Fruit fly (Drosophila melanogaster) whole organism, embryonic: ENCODE data around the gene CG33986.

Experiments used
- Bgb ChIP-seq: fragments of 200-800 bp; sonication (Bioruptor generic); IDR thresholded peaks from 2 replicates; pipeline ENCODE4 v1.3.6; 2022; ENCODE audit warnings: missing biosample characterization, missing genetic modification characterization; ENCODE audit not compliant: partially characterized antibody
- Blimp-1 ChIP-seq: fragments of 200-800 bp; sonication (Bioruptor generic); optimal IDR thresholded peaks from 3 replicates; lab custom pipeline; 2018; ENCODE audit warnings: missing biosample characterization, missing genetic modification characterization, mild to moderate bottlenecking, moderate library complexity, missing genetic modification reagents
- C15 ChIP-seq: fragments of 200-800 bp; sonication (Bioruptor generic); IDR thresholded peaks from 3 replicates; pipeline ENCODE4 v1.3.6; 2022; ENCODE audit warnings: missing biosample characterization, missing genetic modification characterization
- CG10565 ChIP-seq: fragments of 200-800 bp; sonication (Bioruptor generic); optimal IDR thresholded peaks from 3 replicates; lab custom pipeline; 2016; ENCODE audit warnings: missing biosample characterization, mild to moderate bottlenecking, missing genetic modification characterization
- CG10979 ChIP-seq: fragments of 200-800 bp; sonication (Bioruptor generic); optimal IDR thresholded peaks from 2 replicates; lab custom pipeline; 2018; ENCODE audit warnings: missing biosample characterization, mild to moderate bottlenecking, missing genetic modification characterization, moderate library complexity
- CG11247 ChIP-seq: fragments of 200-800 bp; sonication (Bioruptor generic); IDR thresholded peaks from 2 replicates; pipeline ENCODE4 v1.3.6; 2022; ENCODE audit warnings: missing biosample characterization, missing genetic modification characterization
- CG1602 ChIP-seq: fragments of 200-800 bp; sonication (Bioruptor generic); optimal IDR thresholded peaks from 3 replicates; lab custom pipeline; 2016; ENCODE audit warnings: missing biosample characterization, missing genetic modification characterization
- CG1603 ChIP-seq: fragments of 200-800 bp; sonication (Bioruptor generic); optimal IDR thresholded peaks from 2 replicates; lab custom pipeline; 2019; ENCODE audit warnings: missing biosample characterization, mild to moderate bottlenecking, missing genetic modification characterization, moderate library complexity
- CG16815 ChIP-seq: fragments of 200-800 bp; sonication (Bioruptor generic); optimal IDR thresholded peaks from 3 replicates; lab custom pipeline; 2017; ENCODE audit warnings: missing biosample characterization, mild to moderate bottlenecking, missing genetic modification characterization
- CG17328 ChIP-seq: fragments of 200-800 bp; sonication (Bioruptor generic); IDR thresholded peaks from 2 replicates; pipeline ENCODE4 v1.3.6; 2022; ENCODE audit warnings: missing biosample characterization, missing genetic modification characterization
- CG2202 ChIP-seq: fragments of 200-800 bp; sonication (Bioruptor generic); optimal IDR thresholded peaks from 2 replicates; lab custom pipeline; 2018; ENCODE audit warnings: missing biosample characterization, mild to moderate bottlenecking, missing genetic modification characterization
- CG3065 ChIP-seq: fragments of 200-800 bp; sonication (Bioruptor generic); optimal IDR thresholded peaks from 2 replicates; lab custom pipeline; 2016; ENCODE audit warnings: missing biosample characterization, missing genetic modification characterization
- CG4282 ChIP-seq: fragments of 200-800 bp; sonication (Bioruptor generic); optimal IDR thresholded peaks from 2 replicates; lab custom pipeline; 2016; ENCODE audit warnings: missing biosample characterization, missing genetic modification characterization
- CG4707 ChIP-seq: fragments of 200-800 bp; sonication (Bioruptor generic); optimal IDR thresholded peaks from 2 replicates; lab custom pipeline; 2018; ENCODE audit warnings: missing biosample characterization, mild to moderate bottlenecking, missing genetic modification characterization, moderate library complexity
- CG8765 ChIP-seq: fragments of 200-800 bp; sonication (Bioruptor generic); IDR thresholded peaks from 2 replicates; pipeline ENCODE4 v1.3.6; 2022; ENCODE audit warnings: missing biosample characterization, missing genetic modification characterization
- CG8944 ChIP-seq: fragments of 200-800 bp; sonication (Bioruptor generic); optimal IDR thresholded peaks from 3 replicates; lab custom pipeline; 2016; ENCODE audit warnings: missing biosample characterization, missing genetic modification characterization
- CG9609 ChIP-seq: fragments of 200-800 bp; sonication (Bioruptor generic); optimal IDR thresholded peaks from 3 replicates; lab custom pipeline; 2016; ENCODE audit warnings: missing biosample characterization, missing genetic modification characterization
- Deaf1 ChIP-seq: fragments of 200-800 bp; optimal IDR thresholded peaks from 3 replicates; lab custom pipeline; 2019; ENCODE audit warnings: missing biosample characterization, mild to moderate bottlenecking, missing genetic modification characterization, moderate library complexity
- Dfd ChIP-seq, 2 experiments: fragments of >200 bp; optimal IDR thresholded peaks; 2 replicates each; lab custom pipeline; 2017; ENCODE audit warnings: missing biosample characterization in 2 of 2, missing genetic modification characterization in 2 of 2
- GATAe ChIP-seq: fragments of 200-800 bp; sonication (Bioruptor generic); conservative IDR thresholded peaks from 2 replicates; pipeline ENCODE4 v1.3.6; 2022; ENCODE audit warnings: missing biosample characterization, missing genetic modification characterization
- HLH3B ChIP-seq: fragments of 200-800 bp; sonication (Bioruptor generic); IDR thresholded peaks from 2 replicates; pipeline ENCODE4 v1.3.6; 2022; ENCODE audit warnings: missing biosample characterization, missing genetic modification characterization
- Mrtf ChIP-seq: fragments of 200-800 bp; sonication (Bioruptor generic); IDR thresholded peaks from 3 replicates; pipeline ENCODE4 v1.3.6; 2022; ENCODE audit warnings: missing biosample characterization, missing genetic modification characterization
- Nf-YC ChIP-seq: fragments of 200-800 bp; optimal IDR thresholded peaks from 3 replicates; lab custom pipeline; 2019; ENCODE audit warnings: missing biosample characterization, mild to moderate bottlenecking, missing genetic modification characterization, moderate library complexity
- Optix ChIP-seq: fragments of 200-800 bp; sonication (Bioruptor generic); IDR thresholded peaks from 3 replicates; pipeline ENCODE4 v1.3.6; 2022; ENCODE audit warnings: missing biosample characterization, missing genetic modification characterization
- Scr ChIP-seq: fragments of 200-800 bp; sonication (Bioruptor generic); IDR thresholded peaks from 2 replicates; pipeline ENCODE4 v1.3.6; 2022; ENCODE audit warnings: missing biosample characterization, missing genetic modification characterization; ENCODE audit not compliant: partially characterized antibody
- Sry-β ChIP-seq: fragments of 200-800 bp; sonication (Bioruptor generic); optimal IDR thresholded peaks from 2 replicates; lab custom pipeline; 2018; ENCODE audit warnings: missing biosample characterization, mild to moderate bottlenecking, missing genetic modification characterization, moderate library complexity
- abd-A ChIP-seq: fragments of 200-800 bp; sonication (Bioruptor generic); optimal IDR thresholded peaks from 3 replicates; lab custom pipeline; 2019; ENCODE audit warnings: missing biosample characterization, mild to moderate bottlenecking, missing genetic modification characterization, moderate library complexity
- bab2 ChIP-seq: fragments of 200-800 bp; sonication (Bioruptor generic); optimal IDR thresholded peaks from 2 replicates; lab custom pipeline; 2016; ENCODE audit warnings: missing biosample characterization, missing genetic modification characterization
- chinmo ChIP-seq: fragments of 200-800 bp; sonication (Bioruptor generic); IDR thresholded peaks from 4 replicates; pipeline ENCODE4 v1.3.6; 2022; ENCODE audit warnings: missing biosample characterization, missing genetic modification characterization; ENCODE audit not compliant: partially characterized antibody
- ci ChIP-seq: fragments of 200-800 bp; sonication (Bioruptor generic); IDR thresholded peaks from 3 replicates; pipeline ENCODE4 v1.3.6; 2022; ENCODE audit warnings: missing biosample characterization, missing genetic modification characterization
- crp ChIP-seq, 2 experiments: fragments of 200-800 bp; sonication (Bioruptor generic); optimal IDR thresholded peaks; 2 replicates in 1 of 2; 3 replicates in 1 of 2; lab custom pipeline; 2017; ENCODE audit warnings: missing biosample characterization in 2 of 2, missing genetic modification characterization in 2 of 2, mild to moderate bottlenecking in 1 of 2, moderate library complexity in 1 of 2
- gsb-n ChIP-seq: fragments of 200-800 bp; sonication (Bioruptor generic); optimal IDR thresholded peaks from 3 replicates; lab custom pipeline; 2018; ENCODE audit warnings: missing biosample characterization, mild to moderate bottlenecking, missing genetic modification characterization
- her ChIP-seq: fragments of 200-800 bp; sonication (Bioruptor generic); optimal IDR thresholded peaks from 2 replicates; lab custom pipeline; 2016; ENCODE audit warnings: missing biosample characterization, missing genetic modification characterization
- insv ChIP-seq, 2 experiments: fragments of 200-800 bp; sonication (Bioruptor generic); optimal IDR thresholded peaks; 3 replicates each; lab custom pipeline; 2016 to 2018; ENCODE audit warnings: missing biosample characterization in 2 of 2, missing genetic modification characterization in 2 of 2
- jing ChIP-seq: fragments of 200-800 bp; sonication (Bioruptor generic); optimal IDR thresholded peaks from 2 replicates; lab custom pipeline; 2018; ENCODE audit warnings: missing biosample characterization, mild to moderate bottlenecking, missing genetic modification characterization
- lilli ChIP-seq: fragments of 200-800 bp; sonication (Bioruptor generic); optimal IDR thresholded peaks from 3 replicates; lab custom pipeline; 2016; ENCODE audit warnings: missing biosample characterization, missing genetic modification characterization
- lola ChIP-seq, 3 experiments: fragments of >200 bp in 2 of 3; fragments of 200-800 bp in 1 of 3; sonication (Bioruptor generic) in 1 of 3; optimal IDR thresholded peaks; 2 replicates each; lab custom pipeline; 2017 to 2019; ENCODE audit warnings: missing biosample characterization in 3 of 3, missing genetic modification characterization in 3 of 3, mild to moderate bottlenecking in 1 of 3, moderate library complexity in 1 of 3
- oc ChIP-seq: fragments of 200-800 bp; sonication (Bioruptor generic); optimal IDR thresholded peaks from 2 replicates; lab custom pipeline; 2018; ENCODE audit warnings: missing biosample characterization, mild to moderate bottlenecking, missing genetic modification characterization, moderate library complexity
- org-1 ChIP-seq: fragments of 200-800 bp; sonication (Bioruptor generic); optimal IDR thresholded peaks from 2 replicates; lab custom pipeline; 2017; ENCODE audit warnings: missing biosample characterization, missing genetic modification characterization
- peb ChIP-seq: fragments of 200-800 bp; sonication (Bioruptor generic); IDR thresholded peaks from 2 replicates; pipeline ENCODE4 v1.3.6; 2022; ENCODE audit warnings: missing biosample characterization, missing genetic modification characterization
- pfk ChIP-seq: fragments of 200-800 bp; sonication (Bioruptor generic); optimal IDR thresholded peaks from 2 replicates; lab custom pipeline; 2018; ENCODE audit warnings: missing biosample characterization, mild to moderate bottlenecking, missing genetic modification characterization, moderate library complexity
- salm ChIP-seq: fragments of 200-800 bp; sonication (Bioruptor generic); optimal IDR thresholded peaks from 2 replicates; lab custom pipeline; 2018; ENCODE audit warnings: missing biosample characterization, mild to moderate bottlenecking, missing genetic modification characterization
- sc ChIP-seq, 3 experiments: fragments of >200 bp in 2 of 3; fragments of 200-800 bp in 1 of 3; sonication (Bioruptor generic) in 1 of 3; optimal IDR thresholded peaks; 2 replicates in 2 of 3; 3 replicates in 1 of 3; lab custom pipeline; 2017; ENCODE audit warnings: mild to moderate bottlenecking in 1 of 3, missing biosample characterization in 1 of 3, missing genetic modification characterization in 1 of 3, missing genetic modification reagents in 1 of 3
- sd ChIP-seq: fragments of 200-800 bp; sonication (Bioruptor generic); optimal IDR thresholded peaks from 3 replicates; lab custom pipeline; 2018; ENCODE audit warnings: missing biosample characterization, mild to moderate bottlenecking, missing genetic modification characterization, moderate library complexity
- sens-2 ChIP-seq: fragments of 200-800 bp; sonication (Bioruptor generic); IDR thresholded peaks from 2 replicates; pipeline ENCODE4 v1.3.6; 2022; ENCODE audit warnings: missing biosample characterization, missing genetic modification characterization
- shn ChIP-seq: fragments of 200-800 bp; sonication (Bioruptor generic); optimal IDR thresholded peaks from 3 replicates; lab custom pipeline; 2016; ENCODE audit warnings: missing biosample characterization, missing genetic modification characterization
- sr ChIP-seq: fragments of 200-800 bp; sonication (Bioruptor generic); IDR thresholded peaks from 3 replicates; pipeline ENCODE4 v1.3.6; 2022; ENCODE audit warnings: missing biosample characterization, missing genetic modification characterization
- toy ChIP-seq: fragments of 200-800 bp; sonication (Bioruptor generic); IDR thresholded peaks from 2 replicates; pipeline ENCODE4 v1.3.6; 2022; ENCODE audit warnings: missing biosample characterization, missing genetic modification characterization
- tup ChIP-seq: fragments of 200-800 bp; sonication (Bioruptor generic); optimal IDR thresholded peaks from 2 replicates; lab custom pipeline; 2016; ENCODE audit warnings: missing biosample characterization, mild to moderate bottlenecking, missing genetic modification characterization, moderate library complexity
- zen2 ChIP-seq: fragments of 200-800 bp; sonication (Bioruptor generic); IDR thresholded peaks from 3 replicates; pipeline ENCODE4 v1.3.6; 2022; ENCODE audit warnings: missing biosample characterization, missing genetic modification characterization; ENCODE audit not compliant: partially characterized antibody

CG33986 gene

DNA sequence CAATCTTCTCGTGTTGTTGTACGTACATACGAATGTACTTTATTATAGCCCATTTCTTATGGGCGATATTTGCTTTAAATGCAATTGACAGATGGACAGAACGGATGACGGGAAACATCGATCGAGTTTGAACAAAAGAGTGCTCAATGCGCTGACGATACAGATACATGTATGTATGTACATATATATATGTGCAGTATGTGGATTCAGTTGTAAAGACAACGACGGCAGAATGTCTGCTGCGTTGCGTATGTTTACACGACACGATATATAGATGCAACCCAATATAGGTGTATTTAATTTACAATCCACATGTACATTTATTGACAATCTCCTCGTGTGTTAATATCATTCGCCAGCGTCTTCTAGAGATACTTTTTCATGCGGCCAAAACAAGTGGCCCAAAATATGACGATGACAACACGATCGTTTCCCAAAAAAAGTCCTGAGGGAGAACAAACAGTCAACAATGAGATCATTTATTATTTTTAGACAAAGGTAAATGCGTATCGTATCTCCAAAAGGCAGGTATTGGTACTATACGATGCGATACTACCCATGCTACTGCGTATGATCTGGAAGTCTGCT is 5.7 kb upstream of the CG33986 start (continued):
- TF ChIP-seq peb (GFP tag; lab: Robert Waterston, UW): no peak
- no peak for TF ChIP-seq Optix (GFP tag; lab: Robert Waterston, UW)
- TF ChIP-seq gsb-n (tag; lab: Kevin White, UChicago): no peak
- no peak for TF ChIP-seq CG8944 (GFP tag; lab: Kevin White, UChicago)
- TF ChIP-seq jing: no peak
- no peak for TF ChIP-seq crp (GFP tag; optimal IDR thresholded peaks at IDR 0.05; lab: Kevin White, UChicago)
- TF ChIP-seq lilli (GFP tag; lab: Kevin White, UChicago): no peak
- TF ChIP-seq sens-2 (GFP tag; lab: Robert Waterston, UW): no peak
- no peak for TF ChIP-seq zen2 (GFP tag; lab: Robert Waterston, UW)
- no peak for TF ChIP-seq CG8765
- TF ChIP-seq CG1602: no peak
- peak; percentile 3 for TF ChIP-seq Sry-β (GFP tag; lab: Kevin White, UChicago)
- TF ChIP-seq insv (GFP tag; optimal IDR thresholded peaks at IDR 0.05; lab: Kevin White, UChicago): no peak
- no peak for TF ChIP-seq salm
- peak; percentile 40 for TF ChIP-seq CG4707 (GFP tag; lab: Kevin White, UChicago)
- TF ChIP-seq abd-A (tag; lab: Kevin White, UChicago): no peak
- no peak for TF ChIP-seq CG17328 (GFP tag; lab: Robert Waterston, UW)
- TF ChIP-seq Mrtf (GFP tag; lab: Robert Waterston, UW): no peak
- TF ChIP-seq CG1603 (tag; lab: Kevin White, UChicago): peak; percentile 28
- TF ChIP-seq CG10565: no peak
- TF ChIP-seq oc: no peak
- TF ChIP-seq Scr (GFP tag; lab: Robert Waterston, UW): no peak
- TF ChIP-seq Dfd (GFP tag; optimal IDR thresholded peaks at IDR 0.05; lab: Kevin White, UChicago): no peak
- TF ChIP-seq bab2 (GFP tag; lab: Kevin White, UChicago): no peak
- TF ChIP-seq sc (optimal IDR thresholded peaks at IDR 0.05; lab: Kevin White, UChicago): no peak
- no peak for TF ChIP-seq sc (GFP tag; optimal IDR thresholded peaks at IDR 0.05; lab: Kevin White, UChicago)
- TF ChIP-seq toy (GFP tag; lab: Robert Waterston, UW): no peak
- no peak for TF ChIP-seq CG2202 (tag; lab: Kevin White, UChicago)
- no peak for TF ChIP-seq GATAe (GFP tag; lab: Robert Waterston, UW)
- no peak for TF ChIP-seq CG10979
- TF ChIP-seq sr (GFP tag; lab: Robert Waterston, UW): no peak
- no peak for TF ChIP-seq CG16815 (GFP tag; lab: Kevin White, UChicago)
- TF ChIP-seq Bgb (GFP tag; lab: Robert Waterston, UW): no peak
- TF ChIP-seq her (GFP tag; lab: Kevin White, UChicago): no peak
- no peak for TF ChIP-seq C15 (GFP tag; lab: Robert Waterston, UW)
- peak; percentile 43; the same call in 1 of the 3 replicates for TF ChIP-seq ci (GFP tag; lab: Robert Waterston, UW)
- TF ChIP-seq shn (GFP tag; lab: Kevin White, UChicago): no peak
- no peak for TF ChIP-seq org-1 (GFP tag; lab: Kevin White, UChicago)
- TF ChIP-seq HLH3B: no peak
- no peak for TF ChIP-seq CG3065 (GFP tag; lab: Kevin White, UChicago)
- no peak for TF ChIP-seq Blimp-1 (GFP tag; lab: Kevin White, UChicago)
- TF ChIP-seq pfk (GFP tag; lab: Kevin White, UChicago): no peak
- TF ChIP-seq tup (GFP tag; lab: Kevin White, UChicago): no peak
- no peak for TF ChIP-seq chinmo (GFP tag; lab: Robert Waterston, UW)
- TF ChIP-seq sd: no peak
- no peak for TF ChIP-seq CG9609 (GFP tag; lab: Kevin White, UChicago)
- TF ChIP-seq CG4282: no peak
- TF ChIP-seq Nf-YC (tag; lab: Kevin White, UChicago): no peak
- no peak for TF ChIP-seq lola (GFP tag; optimal IDR thresholded peaks at IDR 0.05; lab: Kevin White, UChicago)
- no peak for TF ChIP-seq Deaf1
- no peak for TF ChIP-seq CG11247 (GFP tag; lab: Robert Waterston, UW)
